Worm (Caenorhabditis elegans): Measurements from ENCODE around the gene srw-83.

The srw-83 gene

ce11 chrV:18412351-18412750, 14.0 kb upstream of the srw-83 start:
- TF ChIP-seq cog-1 (tag; optimal IDR thresholded peaks at IDR 0.05) (no peak), ztf-23 (GFP tag; IDR thresholded peaks at IDR 0.05) (no peak), flt-1 (GFP tag; IDR thresholded peaks at IDR 0.05) (no peak), ztf-29 (GFP tag; IDR thresholded peaks at IDR 0.05) (no peak)

- TF ChIP-seq ref-1 (GFP tag; conservative IDR thresholded peaks at IDR 0.05), result no peak
- TF ChIP-seq flt-1 (GFP tag; IDR thresholded peaks at IDR 0.05), result no peak
- TF ChIP-seq ztf-23 (GFP tag; IDR thresholded peaks at IDR 0.05), result no peak
- TF ChIP-seq med-1 (GFP tag; optimal IDR thresholded peaks at IDR 0.05; ENCODE audit: insufficient read depth), result no peak
- no peak for TF ChIP-seq klf-2 (GFP tag; conservative IDR thresholded peaks at IDR 0.05)
- TF ChIP-seq T22C8.4 (GFP tag; IDR thresholded peaks at IDR 0.05), result no peak
- no peak for TF ChIP-seq tab-1 (GFP tag; IDR thresholded peaks at IDR 0.05)
- TF ChIP-seq cog-1 (tag; optimal IDR thresholded peaks at IDR 0.05), result no peak
- no peak for TF ChIP-seq ztf-29 (GFP tag; IDR thresholded peaks at IDR 0.05)
These were observed 13.5 kb upstream of the srw-83 start, which contains the start of gene ZK262.2 for ce11 chrV:18412887-18413286. ZK262.2 (minus strand) TSS chrV:18412987.

ce11 chrV:18414051-18414450, 12.3 kb upstream of the srw-83 start, which contains the start of gene txt-8:
txt-8 (plus strand) TSS chrV:18414351.
- TF ChIP-seq T22C8.4 (GFP tag; IDR thresholded peaks at IDR 0.05) (no peak), ztf-29 (GFP tag; IDR thresholded peaks at IDR 0.05) (no peak), tab-1 (GFP tag; IDR thresholded peaks at IDR 0.05) (no peak), cog-1 (tag; optimal IDR thresholded peaks at IDR 0.05) (no peak), ref-1 (GFP tag; conservative IDR thresholded peaks at IDR 0.05) (no peak), ztf-23 (GFP tag; IDR thresholded peaks at IDR 0.05) (no peak), flt-1 (GFP tag; IDR thresholded peaks at IDR 0.05) (no peak), med-1 (GFP tag; optimal IDR thresholded peaks at IDR 0.05; ENCODE audit: insufficient read depth) (no peak), klf-2 (GFP tag; conservative IDR thresholded peaks at IDR 0.05) (no peak)

ce11 chrV:18420797-18421196, 5.6 kb upstream of the srw-83 start, which contains the start of gene srj-26:
srj-26 (plus strand) TSS chrV:18421097.
- no peak for TF ChIP-seq tab-1 (GFP tag; IDR thresholded peaks at IDR 0.05)
- TF ChIP-seq T22C8.4 (GFP tag; IDR thresholded peaks at IDR 0.05), result no peak
- no peak for TF ChIP-seq klf-2 (GFP tag; conservative IDR thresholded peaks at IDR 0.05)
- TF ChIP-seq ztf-23 (GFP tag; IDR thresholded peaks at IDR 0.05), result no peak
- no peak for TF ChIP-seq ref-1 (GFP tag; conservative IDR thresholded peaks at IDR 0.05)
- TF ChIP-seq ztf-29 (GFP tag; IDR thresholded peaks at IDR 0.05), result no peak
- no peak for TF ChIP-seq cog-1 (tag; optimal IDR thresholded peaks at IDR 0.05)
- TF ChIP-seq med-1 (GFP tag; optimal IDR thresholded peaks at IDR 0.05; ENCODE audit: insufficient read depth), result no peak
- TF ChIP-seq flt-1 (GFP tag; IDR thresholded peaks at IDR 0.05), result no peak

ce11 chrV:18424471-18424870, 1.9 kb upstream of the srw-83 start, which contains the start of gene ZK262.4:
ZK262.4 (minus strand) TSS chrV:18424571.
- TF ChIP-seq flt-1 (GFP tag; IDR thresholded peaks at IDR 0.05), result no peak
- TF ChIP-seq ztf-23 (GFP tag; IDR thresholded peaks at IDR 0.05), result no peak
- no peak for TF ChIP-seq tab-1 (GFP tag; IDR thresholded peaks at IDR 0.05)
- no peak for TF ChIP-seq T22C8.4 (GFP tag; IDR thresholded peaks at IDR 0.05)
- no peak for TF ChIP-seq klf-2 (GFP tag; conservative IDR thresholded peaks at IDR 0.05)
- TF ChIP-seq ref-1 (GFP tag; conservative IDR thresholded peaks at IDR 0.05), result no peak
- TF ChIP-seq med-1 (GFP tag; optimal IDR thresholded peaks at IDR 0.05; ENCODE audit: insufficient read depth), result no peak
- no peak for TF ChIP-seq ztf-29 (GFP tag; IDR thresholded peaks at IDR 0.05)
- TF ChIP-seq cog-1 (tag; optimal IDR thresholded peaks at IDR 0.05), result no peak

ce11 chrV:18425544-18425943, 836 bp upstream of the srw-83 start, which contains the start of gene ZK262.19:
ZK262.19 (minus strand) TSS chrV:18425644.
- TF ChIP-seq tab-1 (GFP tag; IDR thresholded peaks at IDR 0.05), result no peak
- TF ChIP-seq cog-1 (tag; optimal IDR thresholded peaks at IDR 0.05), result no peak
- TF ChIP-seq klf-2 (GFP tag; conservative IDR thresholded peaks at IDR 0.05), result no peak
- TF ChIP-seq ztf-29 (GFP tag; IDR thresholded peaks at IDR 0.05), result no peak
- TF ChIP-seq flt-1 (GFP tag; IDR thresholded peaks at IDR 0.05), result no peak
- no peak for TF ChIP-seq T22C8.4 (GFP tag; IDR thresholded peaks at IDR 0.05)
- TF ChIP-seq ztf-23 (GFP tag; IDR thresholded peaks at IDR 0.05), result no peak
- TF ChIP-seq ref-1 (GFP tag; conservative IDR thresholded peaks at IDR 0.05), result no peak
- no peak for TF ChIP-seq med-1 (GFP tag; optimal IDR thresholded peaks at IDR 0.05; ENCODE audit: insufficient read depth)

- TF ChIP-seq klf-2 (GFP tag; conservative IDR thresholded peaks at IDR 0.05) (no peak), ztf-23 (GFP tag; IDR thresholded peaks at IDR 0.05) (no peak), med-1 (GFP tag; optimal IDR thresholded peaks at IDR 0.05; ENCODE audit: insufficient read depth) (no peak), cog-1 (tag; optimal IDR thresholded peaks at IDR 0.05) (no peak), ztf-29 (GFP tag; IDR thresholded peaks at IDR 0.05) (no peak), tab-1 (GFP tag; IDR thresholded peaks at IDR 0.05) (no peak), flt-1 (GFP tag; IDR thresholded peaks at IDR 0.05) (no peak), T22C8.4 (GFP tag; IDR thresholded peaks at IDR 0.05) (no peak)
These were observed 4.4 kb downstream of the srw-83 start for ce11 chrV:18430826-18431225.

- TF ChIP-seq ref-1 (GFP tag; conservative IDR thresholded peaks at IDR 0.05) (no peak), ztf-23 (GFP tag; IDR thresholded peaks at IDR 0.05) (no peak), tab-1 (GFP tag; IDR thresholded peaks at IDR 0.05) (no peak), klf-2 (GFP tag; conservative IDR thresholded peaks at IDR 0.05) (no peak), flt-1 (GFP tag; IDR thresholded peaks at IDR 0.05) (no peak), cog-1 (tag; optimal IDR thresholded peaks at IDR 0.05) (no peak)
These were observed 5.1 kb downstream of the srw-83 start, which contains the start of gene srw-82 for ce11 chrV:18431450-18431849. srw-82 (plus strand) TSS chrV:18431750.

ce11 chrV:18434961-18435360, 8.6 kb downstream of the srw-83 start, which contains the start of gene ZK262.20:
ZK262.20 (minus strand) TSS chrV:18435061.
- TF ChIP-seq ztf-23 (GFP tag; IDR thresholded peaks at IDR 0.05) (no peak), cog-1 (tag; optimal IDR thresholded peaks at IDR 0.05) (no peak), klf-2 (GFP tag; conservative IDR thresholded peaks at IDR 0.05) (no peak), flt-1 (GFP tag; IDR thresholded peaks at IDR 0.05) (no peak), tab-1 (GFP tag; IDR thresholded peaks at IDR 0.05) (no peak), med-1 (GFP tag; optimal IDR thresholded peaks at IDR 0.05; ENCODE audit: insufficient read depth) (no peak), ref-1 (GFP tag; conservative IDR thresholded peaks at IDR 0.05) (no peak), ztf-29 (GFP tag; IDR thresholded peaks at IDR 0.05) (no peak), T22C8.4 (GFP tag; IDR thresholded peaks at IDR 0.05) (no peak)

- TF ChIP-seq med-1 (GFP tag; optimal IDR thresholded peaks at IDR 0.05; ENCODE audit: insufficient read depth) (no peak), ref-1 (GFP tag; conservative IDR thresholded peaks at IDR 0.05) (no peak), cog-1 (tag; optimal IDR thresholded peaks at IDR 0.05) (no peak), tab-1 (GFP tag; IDR thresholded peaks at IDR 0.05) (no peak), klf-2 (GFP tag; conservative IDR thresholded peaks at IDR 0.05) (no peak), T22C8.4 (GFP tag; IDR thresholded peaks at IDR 0.05) (no peak), flt-1 (GFP tag; IDR thresholded peaks at IDR 0.05) (no peak), ztf-23 (GFP tag; IDR thresholded peaks at IDR 0.05) (no peak), ztf-29 (GFP tag; IDR thresholded peaks at IDR 0.05) (no peak)
These were observed 11.7 kb downstream of the srw-83 start, which contains the start of gene ZK262.8 for ce11 chrV:18438081-18438480. ZK262.8 (plus strand) TSS chrV:18438381.

Data from whole organism, midembryonic.